Worm (Caenorhabditis elegans) whole organism, L4 larva: Measurements from ENCODE around the gene lon-3.
A peak's percentile ranks its signal among the peaks of the same experiment; 100 is the strongest.

Experiments used
- F10B5.3 ChIP-seq: sonication (generic microtip); optimal IDR thresholded peaks from 2 replicates; lab custom pipeline; 2016; ENCODE audit warnings: mild to moderate bottlenecking, missing genetic modification characterization, missing compliant biosample characterization
- F26F4.8 ChIP-seq: fragments of 200-800 bp; sonication (Bioruptor generic); conservative IDR thresholded peaks from 2 replicates; pipeline ENCODE4 v1.3.6; 2022; ENCODE audit warnings: missing genetic modification characterization, missing compliant biosample characterization
- F49E8.2 ChIP-seq: sonication (generic microtip); optimal IDR thresholded peaks from 2 replicates; lab custom pipeline; 2016; ENCODE audit warnings: missing compliant biosample characterization, mild to moderate bottlenecking, missing genetic modification characterization, borderline replicate concordance
- R02D3.7 ChIP-seq: fragments of 150-350 bp; sonication (generic microtip); optimal IDR thresholded peaks from 3 replicates; lab custom pipeline; 2014; ENCODE audit warnings: missing biosample characterization, missing genetic modification characterization
- T20F7.1 ChIP-seq: fragments of 200-800 bp; sonication (Bioruptor generic); optimal IDR thresholded peaks from 2 replicates; lab custom pipeline; 2018; ENCODE audit warnings: mild to moderate bottlenecking, missing genetic modification characterization, missing compliant biosample characterization
- Y105C5A.15 ChIP-seq: fragments of 200-800 bp; sonication (Bioruptor generic); IDR thresholded peaks from 2 replicates; pipeline ENCODE4 v1.3.6; 2022; ENCODE audit warnings: missing genetic modification characterization, missing compliant biosample characterization
- Y48G9A.11 ChIP-seq: fragments of 200-800 bp; sonication (Bioruptor generic); IDR thresholded peaks from 2 replicates; pipeline ENCODE4 v1.3.6; 2022; ENCODE audit warnings: missing genetic modification reagents, missing genetic modification characterization, missing compliant biosample characterization
- Y75B8A.6 ChIP-seq: fragments of 200-800 bp; sonication (Bioruptor generic); IDR thresholded peaks from 2 replicates; pipeline ENCODE4 v1.3.6; 2022; ENCODE audit warnings: missing genetic modification reagents, missing genetic modification characterization, missing compliant biosample characterization
- ZK337.2 ChIP-seq: fragments of 200-800 bp; sonication (Bioruptor generic); IDR thresholded peaks from 2 replicates; pipeline ENCODE4 v1.3.6; 2022; ENCODE audit warnings: missing genetic modification reagents, missing genetic modification characterization, missing compliant biosample characterization
- ZK546.5 ChIP-seq, 2 experiments: sonication (generic microtip); optimal IDR thresholded peaks; 2 replicates each; lab custom pipeline; 2017; ENCODE audit warnings: missing biosample characterization in 2 of 2, missing genetic modification characterization in 2 of 2
- ceh-20 ChIP-seq: fragments of 200-800 bp; sonication (Bioruptor generic); IDR thresholded peaks from 2 replicates; pipeline ENCODE4 v1.3.6; 2022; ENCODE audit warnings: missing genetic modification reagents, missing genetic modification characterization, missing compliant biosample characterization
- ceh-44 ChIP-seq: fragments of 200-800 bp; sonication (Bioruptor generic); IDR thresholded peaks from 2 replicates; pipeline ENCODE4 v1.3.6; 2022; ENCODE audit warnings: missing genetic modification reagents, missing genetic modification characterization, missing compliant biosample characterization
- daf-16 ChIP-seq, 3 experiments: sonication (generic microtip); optimal IDR thresholded peaks; 2 replicates each; lab custom pipeline; 2016 to 2017; ENCODE audit warnings: missing genetic modification characterization in 3 of 3, missing genetic modification reagents in 3 of 3, mild to moderate bottlenecking in 2 of 3, missing compliant biosample characterization in 2 of 3, missing biosample characterization in 1 of 3, moderate library complexity in 1 of 3
- daf-19 ChIP-seq: fragments of 200-800 bp; sonication (Bioruptor generic); conservative IDR thresholded peaks from 2 replicates; pipeline ENCODE4 v1.3.6; 2022; ENCODE audit warnings: missing genetic modification characterization, missing compliant biosample characterization
- dmd-6 ChIP-seq: fragments of 200-800 bp; sonication (Bioruptor generic); IDR thresholded peaks from 2 replicates; pipeline ENCODE4 v1.3.6; 2022; ENCODE audit warnings: missing genetic modification reagents, missing genetic modification characterization, missing compliant biosample characterization
- dpl-1 ChIP-seq: fragments of 150-350 bp; optimal IDR thresholded peaks from 2 replicates; lab custom pipeline; 2014; ENCODE audit warnings: missing biosample characterization, missing genetic modification reagents, missing genetic modification characterization
- duxl-1 ChIP-seq: sonication (generic microtip); optimal IDR thresholded peaks from 2 replicates; lab custom pipeline; 2016; ENCODE audit warnings: mild to moderate bottlenecking, missing genetic modification characterization, moderate library complexity, missing compliant biosample characterization; ENCODE audit not compliant: poor library complexity
- gei-8 ChIP-seq: fragments of 200-800 bp; sonication (Bioruptor generic); optimal IDR thresholded peaks from 2 replicates; lab custom pipeline; 2018; ENCODE audit warnings: mild to moderate bottlenecking, missing genetic modification characterization, missing compliant biosample characterization
- hif-1 ChIP-seq, 2 experiments: sonication (generic microtip); optimal IDR thresholded peaks; 2 replicates each; lab custom pipeline; 2016 to 2017; ENCODE audit warnings: missing compliant biosample characterization in 2 of 2, missing genetic modification characterization in 2 of 2, missing genetic modification reagents in 2 of 2, missing genotype in 2 of 2, mild to moderate bottlenecking in 1 of 2
- hlh-11 ChIP-seq: fragments of 200-800 bp; sonication (Bioruptor generic); optimal IDR thresholded peaks from 2 replicates; lab custom pipeline; 2018; ENCODE audit warnings: mild to moderate bottlenecking, missing genetic modification characterization, missing compliant biosample characterization
- hlh-30 ChIP-seq: sonication (generic microtip); optimal IDR thresholded peaks from 2 replicates; lab custom pipeline; 2017; ENCODE audit warnings: antibody characterized with exemption, mild to moderate bottlenecking, missing genetic modification characterization, missing compliant biosample characterization; ENCODE audit not compliant: insufficient read depth
- hmg-1.1 ChIP-seq: fragments of 200-800 bp; sonication (Bioruptor generic); IDR thresholded peaks from 2 replicates; pipeline ENCODE4 v1.3.6; 2022; ENCODE audit warnings: missing genetic modification reagents, missing genetic modification characterization, missing compliant biosample characterization
- lin-1 ChIP-seq: fragments of 200-800 bp; sonication (Bioruptor generic); IDR thresholded peaks from 2 replicates; pipeline ENCODE4 v1.3.6; 2022; ENCODE audit warnings: missing genetic modification reagents, missing genetic modification characterization, missing compliant biosample characterization
- lin-38 ChIP-seq: fragments of 200-800 bp; sonication (Bioruptor generic); IDR thresholded peaks from 2 replicates; pipeline ENCODE4 v1.3.6; 2022; ENCODE audit warnings: missing genetic modification reagents, missing genetic modification characterization, missing compliant biosample characterization
- lsy-2 ChIP-seq, 2 experiments: fragments of 150-350 bp in 1 of 2; sonication (generic microtip) in 1 of 2; optimal IDR thresholded peaks; 2 replicates each; lab custom pipeline; 2014 to 2017; ENCODE audit warnings: missing biosample characterization in 2 of 2, missing genetic modification characterization in 2 of 2
- mdl-1 ChIP-seq, 2 experiments: fragments of 150-350 bp in 1 of 2; sonication (generic microtip) in 1 of 2; optimal IDR thresholded peaks; 2 replicates each; lab custom pipeline; 2014 to 2017; ENCODE audit warnings: missing biosample characterization in 2 of 2, missing genetic modification characterization in 2 of 2
- mep-1 ChIP-seq: fragments of 150-350 bp; sonication (generic microtip); optimal IDR thresholded peaks from 3 replicates; lab custom pipeline; 2014; ENCODE audit warnings: missing biosample characterization, missing genetic modification characterization
- mxl-2 ChIP-seq: fragments of 200-800 bp; sonication (Bioruptor generic); conservative IDR thresholded peaks from 2 replicates; pipeline ENCODE4 v1.3.6; 2022; ENCODE audit warnings: missing genetic modification reagents, missing genetic modification characterization, missing compliant biosample characterization
- mxl-3 ChIP-seq: fragments of 200-800 bp; sonication (Bioruptor generic); optimal IDR thresholded peaks from 2 replicates; lab custom pipeline; 2018; ENCODE audit warnings: mild to moderate bottlenecking, missing genetic modification characterization, missing compliant biosample characterization
- nhr-102 ChIP-seq: sonication (generic microtip); optimal IDR thresholded peaks from 2 replicates; lab custom pipeline; 2016; ENCODE audit warnings: mild to moderate bottlenecking, missing genetic modification characterization, moderate library complexity, missing compliant biosample characterization
- nhr-111 ChIP-seq: fragments of 200-800 bp; sonication (Bioruptor generic); optimal IDR thresholded peaks from 2 replicates; lab custom pipeline; 2018; ENCODE audit warnings: mild to moderate bottlenecking, missing genetic modification characterization, missing compliant biosample characterization
- nhr-28 ChIP-seq: fragments of 150-350 bp; optimal IDR thresholded peaks from 2 replicates; lab custom pipeline; 2014; ENCODE audit warnings: missing biosample characterization, missing genetic modification characterization
- nhr-48 ChIP-seq: sonication (generic microtip); optimal IDR thresholded peaks from 2 replicates; lab custom pipeline; 2016; ENCODE audit warnings: mild to moderate bottlenecking, missing genetic modification characterization, missing compliant biosample characterization
- nhr-6 ChIP-seq: fragments of 150-350 bp; optimal IDR thresholded peaks from 2 replicates; lab custom pipeline; 2014; ENCODE audit warnings: missing biosample characterization, missing genetic modification characterization
- nhr-77 ChIP-seq: fragments of 150-350 bp; optimal IDR thresholded peaks from 2 replicates; lab custom pipeline; 2014; ENCODE audit warnings: missing biosample characterization, missing genetic modification characterization
- pha-4 ChIP-seq, 2 experiments: fragments of 150-350 bp in 1 of 2; fragments of 200-800 bp in 1 of 2; sonication (Bioruptor generic) in 1 of 2; IDR thresholded peaks in 1 of 2; optimal IDR thresholded peaks in 1 of 2; 2 replicates each; pipeline versions ENCODE4 v1.3.6 to Lab custom; 2014 to 2022; ENCODE audit warnings: missing genetic modification characterization in 2 of 2, missing genetic modification reagents in 2 of 2, missing biosample characterization in 1 of 2, missing compliant biosample characterization in 1 of 2
- php-3 ChIP-seq: fragments of 200-800 bp; sonication (Bioruptor generic); IDR thresholded peaks from 2 replicates; pipeline ENCODE4 v1.3.6; 2022; ENCODE audit warnings: missing genetic modification reagents, missing genetic modification characterization, missing compliant biosample characterization
- pqm-1 ChIP-seq: sonication (generic microtip); optimal IDR thresholded peaks from 2 replicates; lab custom pipeline; 2017; ENCODE audit warnings: missing biosample characterization, missing genetic modification characterization
- rbr-2 ChIP-seq: sonication (generic microtip); optimal IDR thresholded peaks from 2 replicates; lab custom pipeline; 2016; ENCODE audit warnings: missing genotype, missing genetic modification characterization, missing compliant biosample characterization
- saeg-2 ChIP-seq: fragments of 200-800 bp; sonication (Bioruptor generic); IDR thresholded peaks from 2 replicates; pipeline ENCODE4 v1.3.6; 2022; ENCODE audit warnings: missing genetic modification reagents, missing genetic modification characterization, missing compliant biosample characterization
- unc-39 ChIP-seq: sonication (generic microtip); optimal IDR thresholded peaks from 2 replicates; lab custom pipeline; 2017; ENCODE audit warnings: missing biosample characterization, missing genetic modification characterization
- unc-62 ChIP-seq, 3 experiments: fragments of 150-350 bp in 1 of 3; sonication (generic microtip); optimal IDR thresholded peaks in 2 of 3; peaks in 1 of 3; 1 replicate in 1 of 3; 2 replicates in 2 of 3; lab custom pipeline; 2014 to 2017; ENCODE audit warnings: missing biosample characterization in 3 of 3, missing genetic modification characterization in 3 of 3, missing genetic modification reagents in 3 of 3, missing genotype in 1 of 3
- vab-7 ChIP-seq: fragments of 200-800 bp; sonication (Bioruptor generic); IDR thresholded peaks from 2 replicates; pipeline ENCODE4 v1.3.6; 2022; ENCODE audit warnings: missing genetic modification reagents, missing genetic modification characterization, missing compliant biosample characterization
- zfp-2 ChIP-seq: sonication (generic microtip); optimal IDR thresholded peaks from 2 replicates; lab custom pipeline; 2016; ENCODE audit warnings: mild to moderate bottlenecking, missing genetic modification characterization, missing compliant biosample characterization

The lon-3 gene

ce11 chrV:12194275-12194674 lies 4.2 kb downstream of the lon-3 start, which contains the start of gene ogdh-2:
Gene ogdh-2 (plus strand): TSS chrV:12194507.
- TF ChIP-seq unc-62 (GFP tag; optimal IDR thresholded peaks at IDR 0.05 in 1 of 2; lab: Kevin White, UChicago) (peak in 1 of 2 experiments; percentile 20), unc-62 (tag; optimal IDR thresholded peaks at IDR 0.05; lab: Kevin White, UChicago) (no peak), nhr-28 (peak; percentile 2), lsy-2 (tag; optimal IDR thresholded peaks at IDR 0.05; lab: Kevin White, UChicago) (peak in 1 of 2 experiments; percentile 26), mdl-1 (tag; optimal IDR thresholded peaks at IDR 0.05; lab: Kevin White, UChicago) (peak in 1 of 2 experiments; percentile 14), ceh-20 (GFP tag; lab: Robert Waterston, UW) (no peak), hlh-30 (peak; percentile 40)

- no peak for TF ChIP-seq duxl-1
- TF ChIP-seq ZK546.5 (tag; optimal IDR thresholded peaks at IDR 0.05; lab: Kevin White, UChicago), result no peak
- TF ChIP-seq Y48G9A.11 (GFP tag; lab: Robert Waterston, UW), result peak; percentile 57
- TF ChIP-seq R02D3.7 (tag; lab: Kevin White, UChicago), result no peak
- no peak for TF ChIP-seq lin-1 (GFP tag; lab: Robert Waterston, UW)
- TF ChIP-seq ZK337.2 (GFP tag; lab: Robert Waterston, UW), result no peak
- TF ChIP-seq daf-19, result no peak
- no peak for TF ChIP-seq pqm-1 (tag; lab: Kevin White, UChicago)
- no peak for TF ChIP-seq nhr-102 (tag; lab: Kevin White, UChicago)
- no peak for TF ChIP-seq dpl-1 (GFP tag; lab: Kevin White, UChicago)
- TF ChIP-seq php-3 (GFP tag; lab: Robert Waterston, UW), result no peak
- no peak for TF ChIP-seq nhr-77
- TF ChIP-seq unc-39, result no peak
- TF ChIP-seq lin-38 (GFP tag; lab: Robert Waterston, UW), result peak; percentile 45
- TF ChIP-seq T20F7.1 (GFP tag; lab: Kevin White, UChicago), result peak; percentile 4
- TF ChIP-seq nhr-28, result no peak
- TF ChIP-seq nhr-111 (GFP tag; lab: Kevin White, UChicago), result no peak
- no peak for TF ChIP-seq Y105C5A.15 (GFP tag; lab: Robert Waterston, UW)
- TF ChIP-seq hlh-30, result no peak
- TF ChIP-seq ceh-44 (GFP tag; lab: Robert Waterston, UW), result no peak
These were observed 6.3 kb downstream of the lon-3 start, which contains the start of gene rnp-1 for ce11 chrV:12192129-12192528. Gene rnp-1 (plus strand): TSS chrV:12192273.

- TF ChIP-seq dmd-6 (GFP tag; lab: Robert Waterston, UW) (no peak), F49E8.2 (tag; lab: Kevin White, UChicago) (no peak), rbr-2 (tag; lab: Kevin White, UChicago) (peak; percentile 22), F26F4.8 (GFP tag; lab: Robert Waterston, UW) (no peak), F10B5.3 (no peak), T20F7.1 (GFP tag; lab: Kevin White, UChicago) (peak; percentile 76), gei-8 (no peak), nhr-48 (no peak), saeg-2 (no peak), dpl-1 (GFP tag; lab: Kevin White, UChicago) (peak; percentile 71), vab-7 (GFP tag; lab: Robert Waterston, UW) (no peak), zfp-2 (tag; lab: Kevin White, UChicago) (no peak), hlh-11 (no peak), mxl-2 (no peak), pha-4 (GFP tag; IDR thresholded peaks at IDR 0.05; lab: Robert Waterston, UW) (no peak), pha-4 (tag; optimal IDR thresholded peaks at IDR 0.05; lab: Kevin White, UChicago) (no peak), daf-16 (GFP tag; optimal IDR thresholded peaks at IDR 0.05; lab: Kevin White, UChicago) (no peak), daf-16 (tag; optimal IDR thresholded peaks at IDR 0.05; lab: Kevin White, UChicago) (peak; percentile 44), hif-1 (tag; optimal IDR thresholded peaks at IDR 0.05; lab: Kevin White, UChicago) (no peak), ZK546.5 (tag; optimal IDR thresholded peaks at IDR 0.05; lab: Kevin White, UChicago) (no peak), mxl-3 (GFP tag; lab: Kevin White, UChicago) (no peak), nhr-6 (peak; percentile 84), mep-1 (tag; lab: Kevin White, UChicago) (peak; percentile 56), nhr-28 (peak; percentile 3), pqm-1 (tag; lab: Kevin White, UChicago) (no peak), hmg-1.1 (0 out of 2 replicates have a peak, but pooled peaks have one; percentile 43), Y75B8A.6 (GFP tag; lab: Robert Waterston, UW) (no peak)
These were observed 7.4 kb downstream of the lon-3 start, which contains the start of gene dpy-30 for ce11 chrV:12190943-12191569. Gene dpy-30 (plus strand): TSS chrV:12191519.
